Fruit fly (Drosophila melanogaster) whole organism, embryonic: ENCODE measurements around the gene CG15337.

Experiments
- Atf-2 ChIP-seq: fragments of 200-800 bp; sonication (Bioruptor generic); optimal IDR thresholded peaks from 2 replicates; lab custom pipeline; 2016; ENCODE audit warnings: missing biosample characterization, missing genetic modification characterization
- CG10979 ChIP-seq: fragments of 200-800 bp; sonication (Bioruptor generic); optimal IDR thresholded peaks from 2 replicates; lab custom pipeline; 2018; ENCODE audit warnings: missing biosample characterization, mild to moderate bottlenecking, missing genetic modification characterization, moderate library complexity
- CG11560 ChIP-seq: fragments of 200-800 bp; sonication (Bioruptor generic); IDR thresholded peaks from 3 replicates; pipeline ENCODE4 v1.3.6; 2022; ENCODE audit warnings: missing biosample characterization, missing genetic modification characterization
- CG12104 ChIP-seq: fragments of 200-800 bp; sonication (Bioruptor generic); optimal IDR thresholded peaks from 3 replicates; lab custom pipeline; 2016; ENCODE audit warnings: missing biosample characterization, missing genetic modification characterization
- CG12155 ChIP-seq: fragments of 200-800 bp; sonication (Bioruptor generic); optimal IDR thresholded peaks from 3 replicates; lab custom pipeline; 2016; ENCODE audit warnings: missing biosample characterization, missing genetic modification characterization
- CG16863 ChIP-seq: fragments of 200-800 bp; sonication (Bioruptor generic); optimal IDR thresholded peaks from 3 replicates; lab custom pipeline; 2016; ENCODE audit warnings: missing biosample characterization, missing genetic modification characterization
- CG17359 ChIP-seq: fragments of 200-800 bp; sonication (Bioruptor generic); optimal IDR thresholded peaks from 3 replicates; lab custom pipeline; 2018; ENCODE audit warnings: missing biosample characterization, mild to moderate bottlenecking, missing genetic modification characterization, moderate library complexity
- CG17361 ChIP-seq: fragments of 200-800 bp; sonication (Bioruptor generic); IDR thresholded peaks from 3 replicates; pipeline ENCODE4 v1.3.6; 2022; ENCODE audit warnings: missing biosample characterization, missing genetic modification characterization
- CG18011 ChIP-seq: fragments of 200-800 bp; sonication (Bioruptor generic); optimal IDR thresholded peaks from 2 replicates; lab custom pipeline; 2017; ENCODE audit warnings: missing biosample characterization, missing genetic modification characterization, mild to moderate bottlenecking, moderate library complexity, missing genotype
- CG2875 ChIP-seq: fragments of 200-800 bp; sonication (Bioruptor generic); optimal IDR thresholded peaks from 2 replicates; lab custom pipeline; 2017; ENCODE audit warnings: missing biosample characterization, mild to moderate bottlenecking, missing genetic modification characterization, missing genetic modification reagents
- CG31365 ChIP-seq: fragments of 200-800 bp; sonication (Bioruptor generic); optimal IDR thresholded peaks from 2 replicates; lab custom pipeline; 2018; ENCODE audit warnings: missing biosample characterization, mild to moderate bottlenecking, missing genetic modification characterization
- CG3995 ChIP-seq: fragments of 200-800 bp; sonication (Bioruptor generic); optimal IDR thresholded peaks from 3 replicates; lab custom pipeline; 2016; ENCODE audit warnings: missing biosample characterization, missing genetic modification characterization
- CG4360 ChIP-seq: fragments of 200-800 bp; sonication (Bioruptor generic); IDR thresholded peaks from 2 replicates; pipeline ENCODE4 v1.3.6; 2022; ENCODE audit warnings: missing biosample characterization, missing genetic modification characterization
- CG4424 ChIP-seq: fragments of 200-800 bp; sonication (Bioruptor generic); optimal IDR thresholded peaks from 3 replicates; lab custom pipeline; 2016; ENCODE audit warnings: missing biosample characterization, missing genetic modification characterization
- CG6175 ChIP-seq: fragments of 200-800 bp; sonication (Bioruptor generic); IDR thresholded peaks from 3 replicates; pipeline ENCODE4 v1.3.6; 2022; ENCODE audit warnings: missing biosample characterization, missing genetic modification characterization
- CG7963 ChIP-seq: fragments of 200-800 bp; sonication (Bioruptor generic); IDR thresholded peaks from 3 replicates; pipeline ENCODE4 v1.3.6; 2022; ENCODE audit warnings: missing biosample characterization, missing genetic modification characterization; ENCODE audit not compliant: partially characterized antibody
- CG8478 ChIP-seq: fragments of >200 bp; optimal IDR thresholded peaks from 2 replicates; lab custom pipeline; 2018
- CG9215 ChIP-seq: fragments of 200-800 bp; sonication (Bioruptor generic); IDR thresholded peaks from 2 replicates; pipeline ENCODE4 v1.3.6; 2022; ENCODE audit warnings: missing biosample characterization, missing genetic modification characterization
- CkIIα-i1 ChIP-seq: fragments of 200-800 bp; sonication (Bioruptor generic); IDR thresholded peaks from 2 replicates; pipeline ENCODE4 v1.3.6; 2022; ENCODE audit warnings: missing biosample characterization, missing genetic modification characterization
- CrebB ChIP-seq: fragments of 200-800 bp; sonication (Bioruptor generic); optimal IDR thresholded peaks from 3 replicates; lab custom pipeline; 2018; ENCODE audit warnings: missing biosample characterization, mild to moderate bottlenecking, missing genetic modification characterization
- Dip2 ChIP-seq: fragments of 200-800 bp; sonication (Bioruptor generic); IDR thresholded peaks from 2 replicates; pipeline ENCODE4 v1.3.6; 2022; ENCODE audit warnings: missing biosample characterization, missing genetic modification characterization
- Doc3 ChIP-seq: fragments of 200-800 bp; sonication (Bioruptor generic); IDR thresholded peaks from 3 replicates; pipeline ENCODE4 v1.3.6; 2022; ENCODE audit warnings: missing biosample characterization, missing genetic modification characterization; ENCODE audit not compliant: partially characterized antibody
- Ets65A ChIP-seq: fragments of 200-800 bp; sonication (Bioruptor generic); peaks from one replicate; lab custom pipeline; 2016; ENCODE audit warnings: missing biosample characterization, missing genetic modification characterization
- Fer2 ChIP-seq: fragments of 200-800 bp; sonication (Bioruptor generic); optimal IDR thresholded peaks from 2 replicates; lab custom pipeline; 2018; ENCODE audit warnings: missing biosample characterization, mild to moderate bottlenecking, missing genetic modification characterization, moderate library complexity
- Hand ChIP-seq: fragments of 200-800 bp; sonication (Bioruptor generic); optimal IDR thresholded peaks from 2 replicates; lab custom pipeline; 2017; ENCODE audit warnings: mild to moderate bottlenecking, missing biosample characterization, missing genetic modification reagents, missing genetic modification characterization
- HmgD ChIP-seq: fragments of 200-800 bp; sonication (Bioruptor generic); optimal IDR thresholded peaks from 3 replicates; lab custom pipeline; 2016; ENCODE audit warnings: missing biosample characterization, missing genetic modification characterization
- Med ChIP-seq: fragments of 200-800 bp; sonication (Bioruptor generic); peaks from one replicate; lab custom pipeline; 2016; ENCODE audit warnings: missing biosample characterization, missing genetic modification characterization, mild to moderate bottlenecking, inconsistent platforms, moderate library complexity
- Myb ChIP-seq: fragments of 200-800 bp; sonication (Bioruptor generic); optimal IDR thresholded peaks from 2 replicates; lab custom pipeline; 2016; ENCODE audit warnings: missing biosample characterization, missing genetic modification characterization
- Nf-YA ChIP-seq: fragments of 200-800 bp; sonication (Bioruptor generic); IDR thresholded peaks from 2 replicates; pipeline ENCODE4 v1.3.6; 2022; ENCODE audit warnings: missing biosample characterization, missing genetic modification characterization
- NfI ChIP-seq: fragments of 200-800 bp; sonication (Bioruptor generic); optimal IDR thresholded peaks from 3 replicates; lab custom pipeline; 2018; ENCODE audit warnings: missing biosample characterization, mild to moderate bottlenecking, missing genetic modification characterization, moderate library complexity
- Ptx1 ChIP-seq: fragments of 200-800 bp; sonication (Bioruptor generic); IDR thresholded peaks from 2 replicates; pipeline ENCODE4 v1.3.6; 2022; ENCODE audit warnings: missing biosample characterization, missing genetic modification characterization
- Ravus ChIP-seq: fragments of 200-800 bp; sonication (Bioruptor generic); IDR thresholded peaks from 2 replicates; pipeline ENCODE4 v1.3.6; 2022; ENCODE audit warnings: missing biosample characterization, missing genetic modification characterization
- Side ChIP-seq: fragments of 200-800 bp; sonication (Bioruptor generic); optimal IDR thresholded peaks from 2 replicates; lab custom pipeline; 2016; ENCODE audit warnings: missing biosample characterization, missing genetic modification characterization
- Sox102F ChIP-seq: fragments of 200-800 bp; sonication (Bioruptor generic); optimal IDR thresholded peaks from 2 replicates; lab custom pipeline; 2018; ENCODE audit warnings: missing biosample characterization, mild to moderate bottlenecking, missing genetic modification characterization, moderate library complexity
- Vsx1 ChIP-seq: fragments of 200-800 bp; sonication (Bioruptor generic); optimal IDR thresholded peaks from 2 replicates; lab custom pipeline; 2017; ENCODE audit warnings: missing biosample characterization, mild to moderate bottlenecking, missing genetic modification characterization, missing genetic modification reagents
- Xbp1 ChIP-seq: fragments of 200-800 bp; sonication (Bioruptor generic); optimal IDR thresholded peaks from 3 replicates; lab custom pipeline; 2016; ENCODE audit warnings: missing biosample characterization, mild to moderate bottlenecking, missing genetic modification characterization
- al ChIP-seq: fragments of 200-800 bp; sonication (Bioruptor generic); IDR thresholded peaks from 2 replicates; pipeline ENCODE4 v1.3.6; 2022; ENCODE audit warnings: missing biosample characterization, missing genetic modification characterization
- ara ChIP-seq: fragments of 200-800 bp; sonication (Bioruptor generic); IDR thresholded peaks from 2 replicates; pipeline ENCODE4 v1.3.6; 2022; ENCODE audit warnings: missing biosample characterization, missing genetic modification characterization
- cas ChIP-seq: fragments of 200-800 bp; sonication (Bioruptor generic); IDR thresholded peaks from 2 replicates; pipeline ENCODE4 v1.3.6; 2022; ENCODE audit warnings: missing biosample characterization, missing genetic modification characterization
- cg ChIP-seq: fragments of 200-800 bp; sonication (Bioruptor generic); optimal IDR thresholded peaks from 3 replicates; lab custom pipeline; 2019; ENCODE audit warnings: missing biosample characterization, mild to moderate bottlenecking, missing genetic modification characterization, moderate library complexity
- chinmo ChIP-seq: fragments of 200-800 bp; sonication (Bioruptor generic); IDR thresholded peaks from 4 replicates; pipeline ENCODE4 v1.3.6; 2022; ENCODE audit warnings: missing biosample characterization, missing genetic modification characterization; ENCODE audit not compliant: partially characterized antibody
- disco-r ChIP-seq: fragments of 200-800 bp; sonication (Bioruptor generic); optimal IDR thresholded peaks from 2 replicates; lab custom pipeline; 2016; ENCODE audit warnings: missing biosample characterization, missing genetic modification characterization
- fd3F ChIP-seq: fragments of 200-800 bp; sonication (Bioruptor generic); optimal IDR thresholded peaks from 2 replicates; lab custom pipeline; 2018; ENCODE audit warnings: missing biosample characterization, mild to moderate bottlenecking, missing genetic modification characterization, moderate library complexity
- repo ChIP-seq: fragments of 200-800 bp; sonication (Bioruptor generic); optimal IDR thresholded peaks from 2 replicates; lab custom pipeline; 2016; ENCODE audit warnings: missing biosample characterization, missing genetic modification characterization
- run ChIP-seq: fragments of 200-800 bp; sonication (Bioruptor generic); optimal IDR thresholded peaks from 3 replicates; lab custom pipeline; 2018; ENCODE audit warnings: missing biosample characterization, mild to moderate bottlenecking, missing genetic modification characterization
- tin ChIP-seq: fragments of 200-800 bp; sonication (Bioruptor generic); optimal IDR thresholded peaks from 3 replicates; lab custom pipeline; 2016; ENCODE audit warnings: missing biosample characterization, missing genetic modification characterization
- unpg ChIP-seq: fragments of 200-800 bp; sonication (Bioruptor generic); optimal IDR thresholded peaks from 3 replicates; lab custom pipeline; 2018; ENCODE audit warnings: missing biosample characterization, mild to moderate bottlenecking, missing genetic modification characterization, moderate library complexity

Gene CG15337

dm6 chrX:8131693-8132313 lies 28.1 kb upstream of the CG15337 start, which contains the start of gene CG10958 (continued):
- TF ChIP-seq NfI (GFP tag; lab: Kevin White, UChicago) = peak; percentile 43
- peak; percentile 30; the same call in 1 of the 2 replicates for TF ChIP-seq CG9215
- peak; percentile 65; the same call in 2 of the 3 replicates for TF ChIP-seq CG17361 (GFP tag; lab: Robert Waterston, UW)
- peak; percentile 51 for TF ChIP-seq ara (GFP tag; lab: Robert Waterston, UW)
- TF ChIP-seq Doc3 (GFP tag; lab: Robert Waterston, UW) = peak; percentile 14; the same call in 1 of the 3 replicates
- no peak for TF ChIP-seq Dip2 (GFP tag; lab: Robert Waterston, UW)
- TF ChIP-seq CkIIα-i1 = no peak
- no peak for TF ChIP-seq cas (GFP tag; lab: Robert Waterston, UW)
- no peak for TF ChIP-seq Ravus (GFP tag; lab: Robert Waterston, UW)
- peak; percentile 60 for TF ChIP-seq CG18011 (GFP tag; lab: Kevin White, UChicago)
- no peak for TF ChIP-seq CG4360 (GFP tag; lab: Robert Waterston, UW)
- TF ChIP-seq Ets65A (GFP tag; lab: Kevin White, UChicago) = peak; percentile 34
- peak; percentile 62 for TF ChIP-seq Xbp1 (GFP tag; lab: Kevin White, UChicago)
- TF ChIP-seq CG4424 (GFP tag; lab: Kevin White, UChicago) = peak; percentile 59
- TF ChIP-seq Ptx1 (GFP tag; lab: Robert Waterston, UW) = peak; percentile 73
- TF ChIP-seq disco-r (GFP tag; lab: Kevin White, UChicago) = no peak
- TF ChIP-seq Fer2 (tag; lab: Kevin White, UChicago) = peak; percentile 18
- peak; percentile 6 for TF ChIP-seq CG2875 (GFP tag; lab: Kevin White, UChicago)
- no peak for TF ChIP-seq CG3995 (GFP tag; lab: Kevin White, UChicago)
- peak; percentile 79 for TF ChIP-seq Med (GFP tag; lab: Kevin White, UChicago)
- TF ChIP-seq unpg (GFP tag; lab: Kevin White, UChicago) = peak; percentile 59
- no peak; the same call in 1 of the 2 replicates for TF ChIP-seq al (GFP tag; lab: Robert Waterston, UW)
- no peak for TF ChIP-seq chinmo (GFP tag; lab: Robert Waterston, UW)
- TF ChIP-seq run (tag; lab: Kevin White, UChicago) = peak; percentile 1
- peak; percentile 28 for TF ChIP-seq CG10979 (tag; lab: Kevin White, UChicago)
- no peak for TF ChIP-seq CG31365 (tag; lab: Kevin White, UChicago)
- peak; percentile 71 for TF ChIP-seq Sox102F
- no peak for TF ChIP-seq Atf-2 (GFP tag; lab: Kevin White, UChicago)
- peak; percentile 2 for TF ChIP-seq Myb (GFP tag; lab: Kevin White, UChicago)
- TF ChIP-seq CG12104 (GFP tag; lab: Kevin White, UChicago) = no peak
- TF ChIP-seq fd3F (GFP tag; lab: Kevin White, UChicago) = peak; percentile 50
- peak; percentile 49 for TF ChIP-seq CG17359 (tag; lab: Kevin White, UChicago)
- TF ChIP-seq CG11560 (tag; lab: Robert Waterston, UW) = no peak
- peak; percentile 15 for TF ChIP-seq CG16863 (GFP tag; lab: Kevin White, UChicago)
- no peak for TF ChIP-seq Hand (GFP tag; lab: Kevin White, UChicago)
- no peak for TF ChIP-seq Nf-YA (GFP tag; lab: Robert Waterston, UW)
- no peak for TF ChIP-seq CG7963 (GFP tag; lab: Robert Waterston, UW)
- no peak for TF ChIP-seq cg (GFP tag; lab: Kevin White, UChicago)
- TF ChIP-seq CrebB = no peak
- TF ChIP-seq Side (GFP tag; lab: Kevin White, UChicago) = no peak
- TF ChIP-seq CG8478 (lab: Kevin White, UChicago) = no peak
- peak; percentile 63 for TF ChIP-seq CG12155
- no peak for TF ChIP-seq CG6175 (GFP tag; lab: Robert Waterston, UW)
- TF ChIP-seq Vsx1 (GFP tag; lab: Kevin White, UChicago) = peak; percentile 10
- TF ChIP-seq repo = no peak
- peak; percentile 64 for TF ChIP-seq tin (GFP tag; lab: Kevin White, UChicago)
- no peak for TF ChIP-seq HmgD
